Fruit fly (Drosophila melanogaster): Measurements from ENCODE around the gene rn.

dm6 chr3R:7317107-7317506 lies 7.7 kb upstream of the rn start, which contains the start of gene CG10029:
- TF ChIP-seq CTCF (optimal IDR thresholded peaks at IDR 0.05) (no peak), CG8478 (optimal IDR thresholded peaks at IDR 0.05) (no peak)
